Fruit fly (Drosophila melanogaster) whole organism, embryonic: Measurements from ENCODE around the gene sob.

Experiments
- B-H1 ChIP-seq: fragments of 200-800 bp; sonication (Bioruptor generic); IDR thresholded peaks from 3 replicates; pipeline ENCODE4 v1.3.6; 2022; ENCODE audit warnings: missing biosample characterization, missing genetic modification characterization
- B-H2 ChIP-seq: fragments of 200-800 bp; sonication (Bioruptor generic); optimal IDR thresholded peaks from 2 replicates; lab custom pipeline; 2018; ENCODE audit warnings: missing biosample characterization, mild to moderate bottlenecking, missing genetic modification characterization
- CG10267 ChIP-seq: fragments of 200-800 bp; sonication (Bioruptor generic); optimal IDR thresholded peaks from 2 replicates; lab custom pipeline; 2018; ENCODE audit warnings: missing biosample characterization, mild to moderate bottlenecking, missing genetic modification characterization, moderate library complexity
- CG10543 ChIP-seq: fragments of 200-800 bp; sonication (Bioruptor generic); optimal IDR thresholded peaks from 3 replicates; lab custom pipeline; 2017; ENCODE audit warnings: missing biosample characterization, mild to moderate bottlenecking, missing genetic modification characterization, moderate library complexity
- CG11247 ChIP-seq: fragments of 200-800 bp; sonication (Bioruptor generic); IDR thresholded peaks from 2 replicates; pipeline ENCODE4 v1.3.6; 2022; ENCODE audit warnings: missing biosample characterization, missing genetic modification characterization
- CG11504 ChIP-seq: fragments of 200-800 bp; sonication (Bioruptor generic); optimal IDR thresholded peaks from 3 replicates; lab custom pipeline; 2019; ENCODE audit warnings: missing biosample characterization, mild to moderate bottlenecking, missing genetic modification characterization, moderate library complexity
- CG12299 ChIP-seq: fragments of 200-800 bp; sonication (Bioruptor generic); optimal IDR thresholded peaks from 2 replicates; lab custom pipeline; 2018; ENCODE audit warnings: missing biosample characterization, mild to moderate bottlenecking, missing genetic modification characterization
- CG1602 ChIP-seq: fragments of 200-800 bp; sonication (Bioruptor generic); optimal IDR thresholded peaks from 3 replicates; lab custom pipeline; 2016; ENCODE audit warnings: missing biosample characterization, missing genetic modification characterization
- CG16815 ChIP-seq: fragments of 200-800 bp; sonication (Bioruptor generic); optimal IDR thresholded peaks from 3 replicates; lab custom pipeline; 2017; ENCODE audit warnings: missing biosample characterization, mild to moderate bottlenecking, missing genetic modification characterization
- CG17186 ChIP-seq: fragments of 200-800 bp; sonication (Bioruptor generic); optimal IDR thresholded peaks from 3 replicates; lab custom pipeline; 2017; ENCODE audit warnings: missing biosample characterization, missing genetic modification reagents, missing genetic modification characterization
- CG17912 ChIP-seq: fragments of 200-800 bp; sonication (Bioruptor generic); optimal IDR thresholded peaks from 2 replicates; lab custom pipeline; 2018; ENCODE audit warnings: missing biosample characterization, mild to moderate bottlenecking, missing genetic modification characterization
- CG1792 ChIP-seq: fragments of 200-800 bp; sonication (Bioruptor generic); optimal IDR thresholded peaks from 2 replicates; lab custom pipeline; 2016; ENCODE audit warnings: missing biosample characterization, missing genetic modification characterization
- CG31224 ChIP-seq: fragments of 200-800 bp; sonication (Bioruptor generic); IDR thresholded peaks from 2 replicates; pipeline ENCODE4 v1.3.6; 2022; ENCODE audit warnings: missing biosample characterization, missing genetic modification characterization
- CG3163 ChIP-seq: fragments of 200-800 bp; sonication (Bioruptor generic); optimal IDR thresholded peaks from 3 replicates; lab custom pipeline; 2016; ENCODE audit warnings: missing biosample characterization, missing genetic modification characterization
- CG3995 ChIP-seq: fragments of 200-800 bp; sonication (Bioruptor generic); optimal IDR thresholded peaks from 3 replicates; lab custom pipeline; 2016; ENCODE audit warnings: missing biosample characterization, missing genetic modification characterization
- CG4360 ChIP-seq: fragments of 200-800 bp; sonication (Bioruptor generic); IDR thresholded peaks from 2 replicates; pipeline ENCODE4 v1.3.6; 2022; ENCODE audit warnings: missing biosample characterization, missing genetic modification characterization
- CG4730 ChIP-seq: fragments of 200-800 bp; sonication (Bioruptor generic); IDR thresholded peaks from 2 replicates; pipeline ENCODE4 v1.3.6; 2022; ENCODE audit warnings: missing biosample characterization, missing genetic modification characterization
- CG4820 ChIP-seq: fragments of 200-800 bp; sonication (Bioruptor generic); optimal IDR thresholded peaks from 3 replicates; lab custom pipeline; 2016; ENCODE audit warnings: missing biosample characterization, missing genetic modification characterization
- CG5953 ChIP-seq: fragments of 200-800 bp; sonication (Bioruptor generic); IDR thresholded peaks from 2 replicates; pipeline ENCODE4 v1.3.6; 2022; ENCODE audit warnings: missing biosample characterization, missing genetic modification characterization
- CG6272 ChIP-seq: fragments of 200-800 bp; sonication (Bioruptor generic); IDR thresholded peaks from 2 replicates; pipeline ENCODE4 v1.3.6; 2022; ENCODE audit warnings: missing biosample characterization, missing genetic modification characterization
- CG7556 ChIP-seq: fragments of 200-800 bp; sonication (Bioruptor generic); optimal IDR thresholded peaks from 2 replicates; lab custom pipeline; 2017; ENCODE audit warnings: missing biosample characterization, mild to moderate bottlenecking, missing genetic modification characterization
- CG9797 ChIP-seq: fragments of 200-800 bp; sonication (Bioruptor generic); optimal IDR thresholded peaks from 3 replicates; lab custom pipeline; 2018; ENCODE audit warnings: missing biosample characterization, mild to moderate bottlenecking, missing genetic modification characterization
- Camta ChIP-seq: fragments of 200-800 bp; sonication (Bioruptor generic); optimal IDR thresholded peaks from 2 replicates; lab custom pipeline; 2016; ENCODE audit warnings: missing biosample characterization, missing genetic modification characterization
- Dbx ChIP-seq: fragments of 200-800 bp; sonication (Bioruptor generic); IDR thresholded peaks from 3 replicates; pipeline ENCODE4 v1.3.6; 2022; ENCODE audit warnings: missing biosample characterization, missing genetic modification characterization
- E2f1 ChIP-seq: fragments of 200-800 bp; sonication (Bioruptor generic); IDR thresholded peaks from 2 replicates; pipeline ENCODE4 v1.3.6; 2022; ENCODE audit warnings: missing biosample characterization, missing genetic modification characterization
- HLH54F ChIP-seq: fragments of 200-800 bp; sonication (Bioruptor generic); optimal IDR thresholded peaks from 3 replicates; lab custom pipeline; 2016; ENCODE audit warnings: missing biosample characterization, missing genetic modification characterization
- Hsf ChIP-seq: fragments of 200-800 bp; sonication (Bioruptor generic); optimal IDR thresholded peaks from 3 replicates; lab custom pipeline; 2016; ENCODE audit warnings: missing biosample characterization, missing genetic modification characterization
- Mes4 ChIP-seq: fragments of 200-800 bp; sonication (Bioruptor generic); optimal IDR thresholded peaks from 2 replicates; lab custom pipeline; 2016; ENCODE audit warnings: missing biosample characterization, missing genetic modification characterization
- NC2β ChIP-seq: fragments of 200-800 bp; sonication (Bioruptor generic); optimal IDR thresholded peaks from 2 replicates; lab custom pipeline; 2016; ENCODE audit warnings: missing biosample characterization, missing genetic modification characterization
- Nf-YB ChIP-seq: fragments of 200-800 bp; sonication (Bioruptor generic); optimal IDR thresholded peaks from 3 replicates; lab custom pipeline; 2019; ENCODE audit warnings: missing biosample characterization, mild to moderate bottlenecking, missing genetic modification characterization, moderate library complexity
- Spps ChIP-seq: fragments of 200-800 bp; sonication (Bioruptor generic); optimal IDR thresholded peaks from 2 replicates; lab custom pipeline; 2018; ENCODE audit warnings: missing biosample characterization, mild to moderate bottlenecking, missing genetic modification characterization
- Tbp ChIP-seq: fragments of >200 bp; optimal IDR thresholded peaks from 2 replicates; lab custom pipeline; 2018; ENCODE audit warnings: missing biosample characterization, missing genetic modification characterization
- bowl ChIP-seq: fragments of 200-800 bp; sonication (Bioruptor generic); IDR thresholded peaks from 2 replicates; pipeline ENCODE4 v1.3.6; 2022; ENCODE audit warnings: missing biosample characterization, missing genetic modification characterization
- ewg ChIP-seq: fragments of 200-800 bp; sonication (Bioruptor generic); optimal IDR thresholded peaks from 3 replicates; lab custom pipeline; 2017; ENCODE audit warnings: mild to moderate bottlenecking, missing biosample characterization, missing genetic modification reagents, missing genetic modification characterization
- eyg ChIP-seq: fragments of 200-800 bp; sonication (Bioruptor generic); optimal IDR thresholded peaks from 3 replicates; lab custom pipeline; 2016; ENCODE audit warnings: missing biosample characterization, missing genetic modification characterization
- fd64A ChIP-seq: fragments of 200-800 bp; sonication (Bioruptor generic); optimal IDR thresholded peaks from 3 replicates; lab custom pipeline; 2018; ENCODE audit warnings: missing biosample characterization, mild to moderate bottlenecking, missing genetic modification characterization
- fd96Cb ChIP-seq: fragments of 200-800 bp; sonication (Bioruptor generic); optimal IDR thresholded peaks from 2 replicates; lab custom pipeline; 2018; ENCODE audit warnings: missing biosample characterization, mild to moderate bottlenecking, missing genetic modification characterization, moderate library complexity
- grau ChIP-seq: fragments of 200-800 bp; optimal IDR thresholded peaks from 3 replicates; lab custom pipeline; 2019; ENCODE audit warnings: missing biosample characterization, mild to moderate bottlenecking, missing genetic modification characterization, moderate library complexity
- gt ChIP-seq: fragments of 200-800 bp; sonication (Bioruptor generic); IDR thresholded peaks from 2 replicates; pipeline ENCODE4 v1.3.6; 2022; ENCODE audit warnings: missing biosample characterization, missing genetic modification characterization
- ind ChIP-seq: fragments of 200-800 bp; sonication (Bioruptor generic); optimal IDR thresholded peaks from 3 replicates; lab custom pipeline; 2016; ENCODE audit warnings: missing biosample characterization, missing genetic modification characterization
- lilli ChIP-seq: fragments of 200-800 bp; sonication (Bioruptor generic); optimal IDR thresholded peaks from 3 replicates; lab custom pipeline; 2016; ENCODE audit warnings: missing biosample characterization, missing genetic modification characterization
- lmd ChIP-seq: fragments of 200-800 bp; sonication (Bioruptor generic); IDR thresholded peaks from 2 replicates; pipeline ENCODE4 v1.3.6; 2022; ENCODE audit warnings: missing biosample characterization, missing genetic modification characterization
- mld ChIP-seq: fragments of 200-800 bp; sonication (Bioruptor generic); IDR thresholded peaks from 3 replicates; pipeline ENCODE4 v1.3.6; 2022; ENCODE audit warnings: missing biosample characterization, missing genetic modification characterization; ENCODE audit not compliant: partially characterized antibody
- onecut ChIP-seq: fragments of 200-800 bp; sonication (Bioruptor generic); IDR thresholded peaks from 2 replicates; pipeline ENCODE4 v1.3.6; 2022; ENCODE audit warnings: missing biosample characterization, missing genetic modification characterization
- psq ChIP-seq: fragments of 200-800 bp; sonication (Bioruptor generic); optimal IDR thresholded peaks from 2 replicates; lab custom pipeline; 2017; ENCODE audit warnings: missing biosample characterization, missing genetic modification characterization
- pum ChIP-seq: fragments of 200-800 bp; sonication (Bioruptor generic); optimal IDR thresholded peaks from 2 replicates; lab custom pipeline; 2016; ENCODE audit warnings: missing biosample characterization, missing genetic modification characterization
- ranshi ChIP-seq: fragments of 200-800 bp; sonication (Bioruptor generic); IDR thresholded peaks from 2 replicates; pipeline ENCODE4 v1.3.6; 2022; ENCODE audit warnings: missing biosample characterization, missing genetic modification characterization
- slbo ChIP-seq: fragments of 200-800 bp; sonication (Bioruptor generic); IDR thresholded peaks from 2 replicates; pipeline ENCODE4 v1.3.6; 2022; ENCODE audit warnings: missing biosample characterization, missing genetic modification characterization
- slp2 ChIP-seq: fragments of 200-800 bp; sonication (Bioruptor generic); optimal IDR thresholded peaks from 2 replicates; lab custom pipeline; 2016; ENCODE audit warnings: missing biosample characterization, missing genetic modification characterization
- ssp ChIP-seq: fragments of 200-800 bp; sonication (Bioruptor generic); IDR thresholded peaks from 2 replicates; pipeline ENCODE4 v1.3.6; 2022; ENCODE audit warnings: missing biosample characterization, missing genetic modification characterization
- tio ChIP-seq: fragments of 200-800 bp; sonication (Bioruptor generic); optimal IDR thresholded peaks from 2 replicates; lab custom pipeline; 2017; ENCODE audit warnings: missing biosample characterization, missing genetic modification characterization, inconsistent platforms
- twi ChIP-seq: fragments of 200-800 bp; optimal IDR thresholded peaks from 2 replicates; lab custom pipeline; 2019; ENCODE audit warnings: missing biosample characterization, mild to moderate bottlenecking, missing genetic modification characterization, moderate library complexity

sob gene

DNA sequence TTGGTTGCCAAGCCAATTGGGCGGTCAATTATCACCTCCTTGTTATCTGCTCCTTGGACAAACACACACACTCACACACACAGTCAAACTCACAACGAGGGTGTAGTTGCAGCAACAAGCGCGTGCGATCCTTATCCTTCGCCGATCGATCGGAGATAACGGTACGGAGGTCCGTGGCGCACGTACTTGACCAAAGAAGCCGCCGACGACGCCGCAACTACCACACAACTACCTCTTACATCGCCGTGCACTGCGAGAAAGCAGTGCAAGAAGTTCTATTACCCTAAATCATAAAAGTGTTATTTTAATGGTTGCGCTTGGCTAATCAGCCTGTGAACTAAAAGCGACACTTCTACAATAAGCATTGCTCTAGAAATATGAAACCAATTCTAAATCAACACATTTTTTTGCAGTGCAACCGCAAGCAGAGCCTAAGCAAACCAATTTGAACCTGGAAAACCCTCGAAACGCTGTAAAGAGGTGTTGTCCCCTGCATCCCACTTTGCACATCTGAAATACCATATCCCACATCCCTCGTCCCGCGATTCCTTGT lies 47.5 kb downstream of the sob start (continued):
- TF ChIP-seq E2f1, result 0 out of 2 replicates have a peak, but pooled peaks have one; percentile 22
- TF ChIP-seq CG4360 (GFP tag; lab: Robert Waterston, UW), result 0 out of 2 replicates have a peak, but pooled peaks have one; percentile 7
- no peak for TF ChIP-seq gt (GFP tag; lab: Robert Waterston, UW)
- TF ChIP-seq CG5953 (GFP tag; lab: Robert Waterston, UW), result no peak
- peak; percentile 35; the same call in 1 of the 2 replicates for TF ChIP-seq ssp (GFP tag; lab: Robert Waterston, UW)
- TF ChIP-seq CG3995 (GFP tag; lab: Kevin White, UChicago), result no peak
- TF ChIP-seq Camta (GFP tag; lab: Kevin White, UChicago), result no peak
- TF ChIP-seq CG17186 (GFP tag; lab: Kevin White, UChicago), result no peak
- TF ChIP-seq ranshi (GFP tag; lab: Robert Waterston, UW), result peak; percentile 33; the same call in 1 of the 2 replicates
- TF ChIP-seq CG4820 (GFP tag; lab: Kevin White, UChicago), result peak; percentile 52
- no peak for TF ChIP-seq B-H1
- no peak for TF ChIP-seq CG10543 (GFP tag; lab: Kevin White, UChicago)
- TF ChIP-seq slp2 (GFP tag; lab: Kevin White, UChicago), result peak; percentile 44
- TF ChIP-seq CG16815 (GFP tag; lab: Kevin White, UChicago), result peak; percentile 65
- peak; percentile 52 for TF ChIP-seq fd96Cb
- peak; percentile 17 for TF ChIP-seq Nf-YB (GFP tag; lab: Kevin White, UChicago)
- peak; percentile 37; the same call in 1 of the 2 replicates for TF ChIP-seq CG4730 (GFP tag; lab: Robert Waterston, UW)
- no peak for TF ChIP-seq psq
- no peak for TF ChIP-seq CG11247 (GFP tag; lab: Robert Waterston, UW)
- TF ChIP-seq fd64A, result no peak
- peak; percentile 43 for TF ChIP-seq onecut (GFP tag; lab: Robert Waterston, UW)
- TF ChIP-seq eyg (GFP tag; lab: Kevin White, UChicago), result no peak
- TF ChIP-seq Dbx (GFP tag; lab: Robert Waterston, UW), result no peak
- no peak for TF ChIP-seq CG6272 (GFP tag; lab: Robert Waterston, UW)
- peak; percentile 37 for TF ChIP-seq ind (GFP tag; lab: Kevin White, UChicago)
- TF ChIP-seq mld, result no peak
- TF ChIP-seq pum (GFP tag; lab: Kevin White, UChicago), result peak; percentile 46
- no peak for TF ChIP-seq CG31224 (GFP tag; lab: Robert Waterston, UW)
- peak; percentile 43 for TF ChIP-seq twi (tag; lab: Kevin White, UChicago)
- no peak for TF ChIP-seq bowl
- TF ChIP-seq NC2β, result peak; percentile 55
- peak; percentile 46 for TF ChIP-seq Hsf (GFP tag; lab: Kevin White, UChicago)
- TF ChIP-seq CG11504 (tag; lab: Kevin White, UChicago), result peak; percentile 51
- TF ChIP-seq CG9797 (GFP tag; lab: Kevin White, UChicago), result no peak
- TF ChIP-seq CG17912 (GFP tag; lab: Kevin White, UChicago), result no peak
- TF ChIP-seq Mes4, result peak; percentile 43
- peak; percentile 28 for TF ChIP-seq CG1602 (GFP tag; lab: Kevin White, UChicago)
- peak; percentile 42 for TF ChIP-seq lilli (GFP tag; lab: Kevin White, UChicago)
- TF ChIP-seq CG10267 (tag; lab: Kevin White, UChicago), result peak; percentile 36
- no peak for TF ChIP-seq HLH54F (GFP tag; lab: Kevin White, UChicago)
- no peak for TF ChIP-seq tio (GFP tag; lab: Kevin White, UChicago)
- TF ChIP-seq slbo, result no peak
- peak; percentile 26 for TF ChIP-seq grau (tag; lab: Kevin White, UChicago)
- no peak for TF ChIP-seq Tbp
- no peak for TF ChIP-seq Spps (tag; lab: Kevin White, UChicago)
- no peak for TF ChIP-seq CG12299 (tag; lab: Kevin White, UChicago)
- TF ChIP-seq CG3163 (GFP tag; lab: Kevin White, UChicago), result peak; percentile 7
- peak; percentile 22 for TF ChIP-seq CG7556 (GFP tag; lab: Kevin White, UChicago)
- TF ChIP-seq CG1792, result peak; percentile 21
- no peak for TF ChIP-seq B-H2 (GFP tag; lab: Kevin White, UChicago)
- no peak for TF ChIP-seq ewg (GFP tag; lab: Kevin White, UChicago)
- TF ChIP-seq lmd (GFP tag; lab: Robert Waterston, UW), result peak; percentile 47
